Worm (Caenorhabditis elegans): ENCODE results near the gene spe-18.

ce11 chrII:13184129-13184528 is 30.9 kb upstream of the spe-18 start, which contains the start of gene W09H1.3:
- TF ChIP-seq mxl-3 (GFP tag; optimal IDR thresholded peaks at IDR 0.05) (no peak), cey-2 (tag; optimal IDR thresholded peaks at IDR 0.05; ENCODE audit: borderline replicate concordance, insufficient read depth) (no peak), nhr-6 (tag; optimal IDR thresholded peaks at IDR 0.05) (no peak), nhr-10 (tag; optimal IDR thresholded peaks at IDR 0.05) (no peak), duxl-1 (tag; optimal IDR thresholded peaks at IDR 0.05; ENCODE audit: poor library complexity) (no peak), nhr-77 (tag; optimal IDR thresholded peaks at IDR 0.05) (no peak), daf-8 (GFP tag; IDR thresholded peaks at IDR 0.05) (no peak), lin-39 (tag; optimal IDR thresholded peaks at IDR 0.05) (no peak), nhr-111 (GFP tag; optimal IDR thresholded peaks at IDR 0.05) (no peak), ceh-28 (tag; optimal IDR thresholded peaks at IDR 0.05) (no peak)
